Worm (Caenorhabditis elegans): ENCODE results near the gene uvs-1.

DNA sequence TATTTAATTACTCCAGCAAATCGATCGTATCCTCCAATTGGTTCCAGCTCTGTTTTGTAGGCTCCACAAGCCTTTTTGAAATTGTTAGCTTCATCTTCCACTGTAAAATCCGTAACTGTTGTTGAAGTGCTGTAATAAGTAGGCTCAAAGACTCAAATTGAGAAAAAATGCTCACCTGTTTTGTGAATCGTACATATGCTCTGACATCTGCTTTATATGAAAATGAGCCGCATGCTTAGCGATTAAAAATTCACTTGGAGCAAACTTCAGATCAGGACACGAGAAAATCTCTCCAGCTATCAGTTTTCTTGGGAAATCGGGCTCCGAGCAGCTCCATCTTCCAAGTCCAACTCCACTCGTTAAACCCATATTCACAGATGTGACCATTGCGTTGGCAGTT is 4.4 kb upstream of the uvs-1 start:
- no peak for TF ChIP-seq lin-13 (tag; optimal IDR thresholded peaks at IDR 0.05)
- TF ChIP-seq bed-3 (GFP tag; optimal IDR thresholded peaks at IDR 0.05): no peak
- no peak for TF ChIP-seq nhr-12 (tag; optimal IDR thresholded peaks at IDR 0.05)
- no peak for TF ChIP-seq drap-1 (GFP tag; optimal IDR thresholded peaks at IDR 0.05)
- no peak for TF ChIP-seq mab-5 (tag; optimal IDR thresholded peaks at IDR 0.05)
- no peak for TF ChIP-seq M03D4.4 (tag; optimal IDR thresholded peaks at IDR 0.05)
- no peak for TF ChIP-seq zip-8 (tag; optimal IDR thresholded peaks at IDR 0.05)
- TF ChIP-seq snpc-4 (tag; optimal IDR thresholded peaks at IDR 0.05): no peak
- TF ChIP-seq unc-62 (GFP tag; optimal IDR thresholded peaks at IDR 0.05): no peak
- no peak for TF ChIP-seq ceh-43 (GFP tag; optimal IDR thresholded peaks at IDR 0.05)
